Fruit fly (Drosophila melanogaster): ENCODE results near the gene CG4287.

The CG4287 gene

dm6 chr3R:15988353-15988752 is 24.7 kb upstream of the CG4287 start:
- no peak for TF ChIP-seq nerfin-1 (tag; optimal IDR thresholded peaks at IDR 0.05)
- no peak for TF ChIP-seq CG7372 (GFP tag; IDR thresholded peaks at IDR 0.05)
- no peak for TF ChIP-seq CG2120 (GFP tag; optimal IDR thresholded peaks at IDR 0.05)
- TF ChIP-seq inv (GFP tag; IDR thresholded peaks at IDR 0.05; ENCODE audit: partially characterized antibody), result no peak
- no peak for TF ChIP-seq tio (GFP tag; optimal IDR thresholded peaks at IDR 0.05)
- TF ChIP-seq z (GFP tag; IDR thresholded peaks at IDR 0.05), result no peak
- no peak for TF ChIP-seq CG16779 (GFP tag; IDR thresholded peaks at IDR 0.05)
- no peak for TF ChIP-seq Med (GFP tag)
- no peak for TF ChIP-seq gro (GFP tag; optimal IDR thresholded peaks at IDR 0.05)
- no peak for TF ChIP-seq CG42726 (GFP tag; IDR thresholded peaks at IDR 0.05; ENCODE audit: partially characterized antibody)
- no peak for TF ChIP-seq CG33557 (GFP tag; optimal IDR thresholded peaks at IDR 0.05)
- no peak for TF ChIP-seq CG10959 (GFP tag; IDR thresholded peaks at IDR 0.05)
- TF ChIP-seq CG16813 (GFP tag; IDR thresholded peaks at IDR 0.05; ENCODE audit: partially characterized antibody), result no peak
- TF ChIP-seq sim (GFP tag; IDR thresholded peaks at IDR 0.05), result no peak
- TF ChIP-seq zen (tag; optimal IDR thresholded peaks at IDR 0.05), result peak; percentile 90
- no peak for TF ChIP-seq NFAT (GFP tag; IDR thresholded peaks at IDR 0.05)
- no peak for TF ChIP-seq CG10366 (GFP tag; IDR thresholded peaks at IDR 0.05)
- no peak for TF ChIP-seq B-H1 (GFP tag; IDR thresholded peaks at IDR 0.05)
- TF ChIP-seq CG3995 (GFP tag; optimal IDR thresholded peaks at IDR 0.05), result no peak
- TF ChIP-seq D (optimal IDR thresholded peaks at IDR 0.05), result peak; percentile 65
- TF ChIP-seq D (GFP tag; optimal IDR thresholded peaks at IDR 0.05), result no peak
- TF ChIP-seq CG7839 (tag; optimal IDR thresholded peaks at IDR 0.05), result no peak
- TF ChIP-seq CG12299 (tag; optimal IDR thresholded peaks at IDR 0.05), result no peak
- TF ChIP-seq NK7.1 (GFP tag; optimal IDR thresholded peaks at IDR 0.05), result no peak
- no peak for TF ChIP-seq lola (GFP tag; optimal IDR thresholded peaks at IDR 0.05)
- TF ChIP-seq Sry-β (GFP tag; optimal IDR thresholded peaks at IDR 0.05), result no peak
- no peak for TF ChIP-seq cato (GFP tag; optimal IDR thresholded peaks at IDR 0.05; ENCODE audit: borderline replicate concordance)
- peak; percentile 80 for TF ChIP-seq cad (GFP tag; optimal IDR thresholded peaks at IDR 0.05)
- no peak for TF ChIP-seq Sox102F (GFP tag; optimal IDR thresholded peaks at IDR 0.05)
- no peak for TF ChIP-seq CG6854 (GFP tag; optimal IDR thresholded peaks at IDR 0.05)
- TF ChIP-seq ase (GFP tag; IDR thresholded peaks at IDR 0.05), result no peak
- no peak for TF ChIP-seq ken (GFP tag; IDR thresholded peaks at IDR 0.05)
- no peak for TF ChIP-seq sens-2 (GFP tag; IDR thresholded peaks at IDR 0.05)
- no peak for TF ChIP-seq Tbp (GFP tag; optimal IDR thresholded peaks at IDR 0.05)
- peak in 1 of 2 experiments; percentile 90 for TF ChIP-seq tll (GFP tag; optimal IDR thresholded peaks at IDR 0.05)
- no peak for TF ChIP-seq Hr78 (GFP tag; optimal IDR thresholded peaks at IDR 0.05)

dm6 chr3R:15987064-15987649 is 23.5 kb upstream of the CG4287 start:
- TF ChIP-seq CG5245 (GFP tag; optimal IDR thresholded peaks at IDR 0.05), result no peak
- TF ChIP-seq repo (GFP tag; optimal IDR thresholded peaks at IDR 0.05), result no peak
- peak; percentile 47 for TF ChIP-seq CG34376 (GFP tag; optimal IDR thresholded peaks at IDR 0.05)
- TF ChIP-seq Oaz (GFP tag; IDR thresholded peaks at IDR 0.05), result no peak
- peak in 1 of 2 experiments; percentile 6 for TF ChIP-seq bsh (GFP tag; optimal IDR thresholded peaks at IDR 0.05)
- TF ChIP-seq CG10543 (GFP tag; optimal IDR thresholded peaks at IDR 0.05), result peak; percentile 34
- TF ChIP-seq Lhr (GFP tag; optimal IDR thresholded peaks at IDR 0.05), result no peak
- TF ChIP-seq tap (tag; optimal IDR thresholded peaks at IDR 0.05), result no peak
- TF ChIP-seq nom (GFP tag; optimal IDR thresholded peaks at IDR 0.05), result peak; percentile 55
- peak; percentile 18 for TF ChIP-seq sug (tag; optimal IDR thresholded peaks at IDR 0.05)
- TF ChIP-seq Deaf1 (tag; optimal IDR thresholded peaks at IDR 0.05), result peak; percentile 66
- TF ChIP-seq Rx (GFP tag; IDR thresholded peaks at IDR 0.05), result no peak
- TF ChIP-seq CG6791 (GFP tag; IDR thresholded peaks at IDR 0.05; ENCODE audit: partially characterized antibody), result no peak
- no peak for TF ChIP-seq Lpt (GFP tag; optimal IDR thresholded peaks at IDR 0.05)
- TF ChIP-seq Gug (GFP tag; IDR thresholded peaks at IDR 0.05), result no peak
- TF ChIP-seq Ravus (GFP tag; IDR thresholded peaks at IDR 0.05), result no peak
- TF ChIP-seq insv (GFP tag; optimal IDR thresholded peaks at IDR 0.05), result no peak
